Worm (Caenorhabditis elegans) whole organism, late embryonic: ENCODE results near the gene R02F2.5.

ENCODE experiments used
- C38D4.7 ChIP-seq: fragments of 200-800 bp; sonication (Bioruptor generic); optimal IDR thresholded peaks from 2 replicates; lab custom pipeline; 2018; ENCODE audit warnings: mild to moderate bottlenecking, missing genetic modification characterization, moderate library complexity, missing compliant biosample characterization
- K02D7.2 ChIP-seq: sonication (generic microtip); optimal IDR thresholded peaks from 2 replicates; lab custom pipeline; 2017; ENCODE audit warnings: mild to moderate bottlenecking, missing genetic modification characterization, missing compliant biosample characterization
- Y22D7AL.16 ChIP-seq: sonication (generic microtip); optimal IDR thresholded peaks from 2 replicates; lab custom pipeline; 2016; ENCODE audit warnings: missing genetic modification characterization, missing compliant biosample characterization
- dmd-4 ChIP-seq: sonication (generic microtip); optimal IDR thresholded peaks from 2 replicates; lab custom pipeline; 2016; ENCODE audit warnings: borderline replicate concordance, missing genetic modification characterization, missing compliant biosample characterization
- ets-4 ChIP-seq: sonication (generic microtip); optimal IDR thresholded peaks from 2 replicates; lab custom pipeline; 2016; ENCODE audit warnings: missing genetic modification characterization, missing compliant biosample characterization
- lim-6 ChIP-seq: sonication (generic microtip); optimal IDR thresholded peaks from 2 replicates; lab custom pipeline; 2016; ENCODE audit warnings: missing genetic modification characterization, missing compliant biosample characterization
- madf-2 ChIP-seq: sonication (generic microtip); optimal IDR thresholded peaks from 2 replicates; lab custom pipeline; 2017; ENCODE audit warnings: missing genetic modification characterization, missing compliant biosample characterization
- nhr-11 ChIP-seq: fragments of 150-350 bp; optimal IDR thresholded peaks from 2 replicates; lab custom pipeline; 2014; ENCODE audit warnings: missing biosample characterization, missing genetic modification characterization
- pqm-1 ChIP-seq: sonication (generic microtip); optimal IDR thresholded peaks from 2 replicates; lab custom pipeline; 2016; ENCODE audit warnings: missing genetic modification characterization, missing compliant biosample characterization
- sdc-2 ChIP-seq: sonication (generic microtip); optimal IDR thresholded peaks from 2 replicates; lab custom pipeline; 2016; ENCODE audit warnings: missing genotype, missing genetic modification characterization, missing compliant biosample characterization
- unc-86 ChIP-seq: sonication (generic microtip); optimal IDR thresholded peaks from 2 replicates; lab custom pipeline; 2016; ENCODE audit warnings: missing genetic modification characterization, missing compliant biosample characterization

ce11 chrIII:5450430-5450829, 28.7 kb upstream of the R02F2.5 start, which contains the start of gene paa-1:
- TF ChIP-seq sdc-2 (tag; lab: Kevin White, UChicago) (no peak), dmd-4 (tag; lab: Kevin White, UChicago) (no peak), madf-2 (no peak), pqm-1 (tag; lab: Kevin White, UChicago) (no peak), ets-4 (tag; lab: Kevin White, UChicago) (no peak), lim-6 (tag; lab: Kevin White, UChicago) (no peak), C38D4.7 (GFP tag; lab: Kevin White, UChicago) (no peak), K02D7.2 (tag; lab: Kevin White, UChicago) (no peak), Y22D7AL.16 (no peak), unc-86 (no peak), nhr-11 (tag; lab: Kevin White, UChicago) (no peak)
